Worm (Caenorhabditis elegans): Measurements from ENCODE around the gene aakb-2.
A peak's percentile ranks its signal among the peaks of the same experiment; 100 is the strongest.

The aakb-2 gene

ce11 chrIII:11200879-11201518, 35.9 kb upstream of the aakb-2 start:
- TF ChIP-seq zfh-2 (GFP tag; conservative IDR thresholded peaks at IDR 0.05), result 0 out of 2 replicates have a peak, but pooled peaks have one; percentile 25
- TF ChIP-seq nfya-2 (GFP tag; IDR thresholded peaks at IDR 0.05), result no peak
- TF ChIP-seq nhr-90 (tag; optimal IDR thresholded peaks at IDR 0.05), result no peak
- TF ChIP-seq gei-17 (GFP tag; optimal IDR thresholded peaks at IDR 0.05), result no peak
- no peak for TF ChIP-seq Y79H2A.3 (GFP tag; conservative IDR thresholded peaks at IDR 0.05)
- TF ChIP-seq ceh-91 (GFP tag; IDR thresholded peaks at IDR 0.05), result no peak

- TF ChIP-seq dpl-1 (GFP tag; optimal IDR thresholded peaks at IDR 0.05) (no peak), madf-10 (tag; optimal IDR thresholded peaks at IDR 0.05) (peak; percentile 91), snpc-3.4 (tag; optimal IDR thresholded peaks at IDR 0.05) (no peak), attf-5 (GFP tag; optimal IDR thresholded peaks at IDR 0.05) (peak; percentile 54), K11D2.4 (GFP tag; IDR thresholded peaks at IDR 0.05) (0 out of 2 replicates have a peak, but pooled peaks have one; percentile 34), nfyb-1 (GFP tag; IDR thresholded peaks at IDR 0.05) (no peak), K12H6.12 (tag; optimal IDR thresholded peaks at IDR 0.05) (peak; percentile 55), lin-35 (GFP tag; optimal IDR thresholded peaks at IDR 0.05) (peak in 1 of 3 experiments; percentile 33), egrh-3 (GFP tag; IDR thresholded peaks at IDR 0.05) (peak; percentile 98), mcd-1 (GFP tag; IDR thresholded peaks at IDR 0.05) (peak; percentile 54), tbx-9 (tag; optimal IDR thresholded peaks at IDR 0.05; ENCODE audit: borderline replicate concordance) (no peak), cebp-1 (GFP tag; IDR thresholded peaks at IDR 0.05) (no peak), cebp-1 (tag; optimal IDR thresholded peaks at IDR 0.05) (peak; percentile 52), unc-130 (GFP tag; optimal IDR thresholded peaks at IDR 0.05) (no peak), zfh-2 (GFP tag; conservative IDR thresholded peaks at IDR 0.05) (peak; percentile 97), madf-8 (GFP tag; conservative IDR thresholded peaks at IDR 0.05) (no peak), pbrm-1 (GFP tag; IDR thresholded peaks at IDR 0.05) (peak; percentile 27; the same call in 1 of the 2 replicates), him-1 (tag; optimal IDR thresholded peaks at IDR 0.05) (no peak), lsy-27 (tag; optimal IDR thresholded peaks at IDR 0.05; ENCODE audit: borderline replicate concordance, insufficient read depth) (no peak)
These were observed 34.0 kb upstream of the aakb-2 start for ce11 chrIII:11202992-11203391.

ce11 chrIII:11206875-11207274, 30.1 kb upstream of the aakb-2 start:
- TF ChIP-seq bed-1 (GFP tag; IDR thresholded peaks at IDR 0.05) (no peak), attf-3 (GFP tag; conservative IDR thresholded peaks at IDR 0.05) (no peak), zfh-2 (GFP tag; conservative IDR thresholded peaks at IDR 0.05) (0 out of 2 replicates have a peak, but pooled peaks have one; percentile 23), F10E7.11 (tag; optimal IDR thresholded peaks at IDR 0.05) (no peak), let-526 (GFP tag; IDR thresholded peaks at IDR 0.05) (no peak)

ce11 chrIII:11207825-11208224, 29.1 kb upstream of the aakb-2 start:
- TF ChIP-seq efl-1 (GFP tag; optimal IDR thresholded peaks at IDR 0.05) (no peak), F52B5.7 (tag; optimal IDR thresholded peaks at IDR 0.05) (no peak), ztf-25 (GFP tag; IDR thresholded peaks at IDR 0.05) (no peak), atf-7 (tag; optimal IDR thresholded peaks at IDR 0.05) (no peak), ceh-27 (GFP tag; optimal IDR thresholded peaks at IDR 0.05) (no peak), chd-7 (tag; optimal IDR thresholded peaks at IDR 0.05) (no peak), tbx-9 (tag; optimal IDR thresholded peaks at IDR 0.05; ENCODE audit: borderline replicate concordance) (no peak), lin-40 (tag; optimal IDR thresholded peaks at IDR 0.05) (no peak), C06A6.2 (GFP tag; conservative IDR thresholded peaks at IDR 0.05) (no peak), rcor-1 (GFP tag; IDR thresholded peaks at IDR 0.05) (no peak), egl-44 (GFP tag; IDR thresholded peaks at IDR 0.05) (no peak), hlh-26 (GFP tag; conservative IDR thresholded peaks at IDR 0.05) (no peak), nfya-2 (GFP tag; IDR thresholded peaks at IDR 0.05) (no peak), ama-1 (optimal IDR thresholded peaks at IDR 0.05) (no peak), ama-1 (GFP tag; optimal IDR thresholded peaks at IDR 0.05) (no peak), C17E4.6 (GFP tag; IDR thresholded peaks at IDR 0.05) (no peak), attf-5 (GFP tag; optimal IDR thresholded peaks at IDR 0.05) (no peak), Y95B8A.8 (GFP tag; IDR thresholded peaks at IDR 0.05) (no peak), aptf-2 (GFP tag; conservative IDR thresholded peaks at IDR 0.05) (no peak), F57C9.4 (tag; optimal IDR thresholded peaks at IDR 0.05) (no peak)

All from whole organism, young adult.